Fruit fly (Drosophila melanogaster) whole organism, embryonic: ENCODE data around the gene CG5644.

Source experiments
- Aef1 ChIP-seq: fragments of 200-800 bp; sonication (Bioruptor generic); IDR thresholded peaks from 3 replicates; pipeline ENCODE4 v1.3.6; 2022; ENCODE audit warnings: missing biosample characterization, missing genetic modification characterization
- CG11456 ChIP-seq: fragments of 200-800 bp; sonication (Bioruptor generic); IDR thresholded peaks from 3 replicates; pipeline ENCODE4 v1.3.6; 2022; ENCODE audit warnings: missing biosample characterization, missing genetic modification characterization
- CG12155 ChIP-seq: fragments of 200-800 bp; sonication (Bioruptor generic); optimal IDR thresholded peaks from 3 replicates; lab custom pipeline; 2016; ENCODE audit warnings: missing biosample characterization, missing genetic modification characterization
- CG12942 ChIP-seq: fragments of 200-800 bp; sonication (Bioruptor generic); optimal IDR thresholded peaks from 3 replicates; lab custom pipeline; 2016; ENCODE audit warnings: missing biosample characterization, missing genetic modification characterization
- CG13424 ChIP-seq: fragments of 200-800 bp; sonication (Bioruptor generic); optimal IDR thresholded peaks from 2 replicates; lab custom pipeline; 2019; ENCODE audit warnings: missing biosample characterization, mild to moderate bottlenecking, missing genetic modification characterization, moderate library complexity
- CG13775 ChIP-seq: fragments of 200-800 bp; sonication (Bioruptor generic); optimal IDR thresholded peaks from 3 replicates; lab custom pipeline; 2017; ENCODE audit warnings: missing biosample characterization, mild to moderate bottlenecking, missing genetic modification characterization
- CG14050 ChIP-seq: fragments of 200-800 bp; sonication (Bioruptor generic); IDR thresholded peaks from 3 replicates; pipeline ENCODE4 v1.3.6; 2022; ENCODE audit warnings: missing biosample characterization, missing genetic modification characterization
- CG14441 ChIP-seq: fragments of 200-800 bp; sonication (Bioruptor generic); IDR thresholded peaks from 2 replicates; pipeline ENCODE4 v1.3.6; 2022; ENCODE audit warnings: missing biosample characterization, missing genetic modification characterization
- CG15073 ChIP-seq: fragments of 200-800 bp; sonication (Bioruptor generic); optimal IDR thresholded peaks from 2 replicates; lab custom pipeline; 2016; ENCODE audit warnings: missing biosample characterization, missing genetic modification characterization
- CG17359 ChIP-seq: fragments of 200-800 bp; sonication (Bioruptor generic); optimal IDR thresholded peaks from 3 replicates; lab custom pipeline; 2018; ENCODE audit warnings: missing biosample characterization, mild to moderate bottlenecking, missing genetic modification characterization, moderate library complexity
- CG1832 ChIP-seq: fragments of 200-800 bp; sonication (Bioruptor generic); optimal IDR thresholded peaks from 2 replicates; lab custom pipeline; 2017; ENCODE audit warnings: missing biosample characterization, mild to moderate bottlenecking, missing genetic modification characterization, inconsistent platforms
- CG2712 ChIP-seq: fragments of 200-800 bp; optimal IDR thresholded peaks from 3 replicates; lab custom pipeline; 2019; ENCODE audit warnings: missing biosample characterization, mild to moderate bottlenecking, missing genetic modification characterization, moderate library complexity
- CG31365 ChIP-seq: fragments of 200-800 bp; sonication (Bioruptor generic); optimal IDR thresholded peaks from 2 replicates; lab custom pipeline; 2018; ENCODE audit warnings: missing biosample characterization, mild to moderate bottlenecking, missing genetic modification characterization
- CG4360 ChIP-seq: fragments of 200-800 bp; sonication (Bioruptor generic); IDR thresholded peaks from 2 replicates; pipeline ENCODE4 v1.3.6; 2022; ENCODE audit warnings: missing biosample characterization, missing genetic modification characterization
- CG5953 ChIP-seq: fragments of 200-800 bp; sonication (Bioruptor generic); IDR thresholded peaks from 2 replicates; pipeline ENCODE4 v1.3.6; 2022; ENCODE audit warnings: missing biosample characterization, missing genetic modification characterization
- CG6791 ChIP-seq: fragments of 200-800 bp; sonication (Bioruptor generic); IDR thresholded peaks from 3 replicates; pipeline ENCODE4 v1.3.6; 2022; ENCODE audit warnings: missing biosample characterization, missing genetic modification characterization; ENCODE audit not compliant: partially characterized antibody
- CG7357 ChIP-seq: fragments of 200-800 bp; sonication (Bioruptor generic); IDR thresholded peaks from 3 replicates; pipeline ENCODE4 v1.3.6; 2022; ENCODE audit warnings: missing biosample characterization, missing genetic modification characterization
- CG7839 ChIP-seq: fragments of 200-800 bp; sonication (Bioruptor generic); optimal IDR thresholded peaks from 3 replicates; lab custom pipeline; 2018; ENCODE audit warnings: missing biosample characterization, mild to moderate bottlenecking, missing genetic modification characterization, moderate library complexity
- CG8359 ChIP-seq: fragments of 200-800 bp; sonication (Bioruptor generic); optimal IDR thresholded peaks from 2 replicates; lab custom pipeline; 2017; ENCODE audit warnings: missing biosample characterization, mild to moderate bottlenecking, missing genetic modification characterization, borderline replicate concordance
- CG8388 ChIP-seq: fragments of 200-800 bp; sonication (Bioruptor generic); optimal IDR thresholded peaks from 2 replicates; lab custom pipeline; 2019; ENCODE audit warnings: missing biosample characterization, mild to moderate bottlenecking, missing genetic modification characterization, moderate library complexity
- CG9215 ChIP-seq: fragments of 200-800 bp; sonication (Bioruptor generic); IDR thresholded peaks from 2 replicates; pipeline ENCODE4 v1.3.6; 2022; ENCODE audit warnings: missing biosample characterization, missing genetic modification characterization
- CG9817 ChIP-seq: fragments of 200-800 bp; sonication (Bioruptor generic); optimal IDR thresholded peaks from 2 replicates; lab custom pipeline; 2018; ENCODE audit warnings: missing biosample characterization, mild to moderate bottlenecking, missing genetic modification characterization, moderate library complexity
- CoRest ChIP-seq: fragments of 200-800 bp; sonication (Bioruptor generic); optimal IDR thresholded peaks from 3 replicates; lab custom pipeline; 2018; ENCODE audit warnings: missing biosample characterization, mild to moderate bottlenecking, missing genetic modification characterization, moderate library complexity
- Ets65A ChIP-seq: fragments of 200-800 bp; sonication (Bioruptor generic); peaks from one replicate; lab custom pipeline; 2016; ENCODE audit warnings: missing biosample characterization, missing genetic modification characterization
- Fer2 ChIP-seq: fragments of 200-800 bp; sonication (Bioruptor generic); optimal IDR thresholded peaks from 2 replicates; lab custom pipeline; 2018; ENCODE audit warnings: missing biosample characterization, mild to moderate bottlenecking, missing genetic modification characterization, moderate library complexity
- Hr3 ChIP-seq: fragments of 200-800 bp; sonication (Bioruptor generic); optimal IDR thresholded peaks from 3 replicates; lab custom pipeline; 2016; ENCODE audit warnings: missing biosample characterization, missing genetic modification characterization
- Hr78 ChIP-seq, 2 experiments: fragments of 200-800 bp in 1 of 2; fragments of >200 bp in 1 of 2; sonication (Bioruptor generic) in 1 of 2; optimal IDR thresholded peaks; 2 replicates each; lab custom pipeline; 2017 to 2019; ENCODE audit warnings: missing biosample characterization in 2 of 2, missing genetic modification characterization in 2 of 2, mild to moderate bottlenecking in 1 of 2, moderate library complexity in 1 of 2
- Hsf ChIP-seq: fragments of 200-800 bp; sonication (Bioruptor generic); optimal IDR thresholded peaks from 3 replicates; lab custom pipeline; 2016; ENCODE audit warnings: missing biosample characterization, missing genetic modification characterization
- MBD-R2 ChIP-seq: fragments of 200-800 bp; sonication (Bioruptor generic); IDR thresholded peaks from 2 replicates; pipeline ENCODE4 v1.3.6; 2022; ENCODE audit warnings: missing biosample characterization, missing genetic modification characterization
- Med ChIP-seq: fragments of 200-800 bp; sonication (Bioruptor generic); peaks from one replicate; lab custom pipeline; 2016; ENCODE audit warnings: missing biosample characterization, missing genetic modification characterization, mild to moderate bottlenecking, inconsistent platforms, moderate library complexity
- bsh ChIP-seq, 2 experiments: fragments of 200-800 bp; sonication (Bioruptor generic); optimal IDR thresholded peaks; 2 replicates each; lab custom pipeline; 2017 to 2018; ENCODE audit warnings: mild to moderate bottlenecking in 2 of 2, missing biosample characterization in 2 of 2, missing genetic modification characterization in 2 of 2, moderate library complexity in 1 of 2
- chm ChIP-seq: fragments of 200-800 bp; sonication (Bioruptor generic); IDR thresholded peaks from 2 replicates; pipeline ENCODE4 v1.3.6; 2022; ENCODE audit warnings: missing biosample characterization, missing genetic modification characterization
- dati ChIP-seq: fragments of 200-800 bp; sonication (Bioruptor generic); IDR thresholded peaks from 2 replicates; pipeline ENCODE4 v1.3.6; 2022; ENCODE audit warnings: missing biosample characterization, missing genetic modification characterization
- dysf ChIP-seq: fragments of 200-800 bp; sonication (Bioruptor generic); IDR thresholded peaks from 3 replicates; pipeline ENCODE4 v1.3.6; 2022; ENCODE audit warnings: missing biosample characterization, missing genetic modification characterization
- ems ChIP-seq: fragments of 200-800 bp; sonication (Bioruptor generic); optimal IDR thresholded peaks from 3 replicates; lab custom pipeline; 2016; ENCODE audit warnings: missing biosample characterization, missing genetic modification characterization
- ftz-f1 ChIP-seq: fragments of 200-800 bp; sonication (Bioruptor generic); optimal IDR thresholded peaks from 2 replicates; lab custom pipeline; 2016; ENCODE audit warnings: missing biosample characterization, missing genetic modification characterization
- gem ChIP-seq: fragments of 200-800 bp; sonication (Bioruptor generic); optimal IDR thresholded peaks from 2 replicates; lab custom pipeline; 2019; ENCODE audit warnings: missing biosample characterization, mild to moderate bottlenecking, missing genetic modification characterization, moderate library complexity
- hbn ChIP-seq: fragments of 200-800 bp; sonication (Bioruptor generic); IDR thresholded peaks from 2 replicates; pipeline ENCODE4 v1.3.6; 2022; ENCODE audit warnings: missing biosample characterization, missing genetic modification characterization; ENCODE audit not compliant: partially characterized antibody
- inv ChIP-seq: fragments of 200-800 bp; sonication (Bioruptor generic); IDR thresholded peaks from 2 replicates; pipeline ENCODE4 v1.3.6; 2022; ENCODE audit warnings: missing biosample characterization, missing genetic modification characterization; ENCODE audit not compliant: partially characterized antibody
- lola ChIP-seq, 3 experiments: fragments of >200 bp in 2 of 3; fragments of 200-800 bp in 1 of 3; sonication (Bioruptor generic) in 1 of 3; optimal IDR thresholded peaks; 2 replicates each; lab custom pipeline; 2017 to 2019; ENCODE audit warnings: missing biosample characterization in 3 of 3, missing genetic modification characterization in 3 of 3, mild to moderate bottlenecking in 1 of 3, moderate library complexity in 1 of 3
- nmo ChIP-seq: fragments of 200-800 bp; sonication (Bioruptor generic); optimal IDR thresholded peaks from 2 replicates; lab custom pipeline; 2018; ENCODE audit warnings: missing biosample characterization, mild to moderate bottlenecking, missing genetic modification characterization, moderate library complexity
- odd ChIP-seq: fragments of 200-800 bp; sonication (Bioruptor generic); optimal IDR thresholded peaks from 2 replicates; lab custom pipeline; 2017; ENCODE audit warnings: missing biosample characterization, mild to moderate bottlenecking, missing genetic modification characterization
- pita ChIP-seq: fragments of 200-800 bp; sonication (Bioruptor generic); optimal IDR thresholded peaks from 2 replicates; lab custom pipeline; 2017; ENCODE audit warnings: missing biosample characterization, mild to moderate bottlenecking, missing genetic modification characterization
- rib ChIP-seq: fragments of 200-800 bp; sonication (Bioruptor generic); IDR thresholded peaks from 2 replicates; pipeline ENCODE4 v1.3.6; 2022; ENCODE audit warnings: missing biosample characterization, missing genetic modification characterization
- row ChIP-seq: fragments of 200-800 bp; sonication (Bioruptor generic); IDR thresholded peaks from 3 replicates; pipeline ENCODE4 v1.3.6; 2022; ENCODE audit warnings: missing biosample characterization, missing genetic modification characterization
- run ChIP-seq: fragments of 200-800 bp; sonication (Bioruptor generic); optimal IDR thresholded peaks from 3 replicates; lab custom pipeline; 2018; ENCODE audit warnings: missing biosample characterization, mild to moderate bottlenecking, missing genetic modification characterization
- schlank ChIP-seq: fragments of 200-800 bp; sonication (Bioruptor generic); optimal IDR thresholded peaks from 2 replicates; lab custom pipeline; 2018; ENCODE audit warnings: missing biosample characterization, mild to moderate bottlenecking, missing genetic modification characterization
- sens ChIP-seq: fragments of 200-800 bp; sonication (Bioruptor generic); peaks from one replicate; lab custom pipeline; 2016; ENCODE audit warnings: missing biosample characterization, missing genetic modification characterization
- sisA ChIP-seq: fragments of 200-800 bp; sonication (Bioruptor generic); IDR thresholded peaks from 2 replicates; pipeline ENCODE4 v1.3.6; 2022; ENCODE audit warnings: missing biosample characterization, missing genetic modification characterization
- ssp ChIP-seq: fragments of 200-800 bp; sonication (Bioruptor generic); IDR thresholded peaks from 2 replicates; pipeline ENCODE4 v1.3.6; 2022; ENCODE audit warnings: missing biosample characterization, missing genetic modification characterization
- yki ChIP-seq: fragments of >200 bp; optimal IDR thresholded peaks from 3 replicates; lab custom pipeline; 2018

CG5644 gene

DNA sequence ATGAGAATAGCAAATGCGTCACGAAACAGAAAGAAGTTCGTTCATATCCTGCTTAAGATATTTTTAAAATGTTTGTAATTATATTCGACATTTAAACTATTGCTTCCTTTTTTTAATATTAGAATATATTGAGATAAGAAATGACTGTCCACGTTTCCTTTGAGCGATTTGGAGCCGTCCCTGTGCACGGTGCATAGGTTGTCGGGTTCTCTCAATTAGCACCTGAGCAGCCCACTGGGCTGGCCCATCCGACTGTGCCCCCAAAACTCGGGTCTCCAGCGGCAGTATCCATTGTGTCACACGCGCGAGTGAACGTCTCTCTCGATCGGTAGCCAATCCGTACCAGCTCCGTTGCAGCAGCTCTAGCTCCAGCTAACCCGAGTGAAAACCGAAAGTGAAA lies 21.1 kb downstream of the CG5644 start, which contains the start of gene CG13313:
TSS of gene CG13313 (plus strand) at position 301 of the 400 bp plus-strand sequence.
- TF ChIP-seq CG1832 (GFP tag; lab: Kevin White, UChicago) (no peak), Ets65A (GFP tag; lab: Kevin White, UChicago) (no peak), gem (tag; lab: Kevin White, UChicago) (no peak), hbn (GFP tag; lab: Robert Waterston, UW) (no peak), dysf (GFP tag; lab: Robert Waterston, UW) (peak; percentile 7; the same call in 1 of the 3 replicates), row (GFP tag; lab: Robert Waterston, UW) (peak; percentile 49), CG11456 (GFP tag; lab: Robert Waterston, UW) (no peak), ftz-f1 (no peak), CG15073 (GFP tag; lab: Kevin White, UChicago) (no peak), rib (GFP tag; lab: Robert Waterston, UW) (no peak), sisA (GFP tag; lab: Robert Waterston, UW) (peak; percentile 23; the same call in 1 of the 2 replicates), CG9817 (tag; lab: Kevin White, UChicago) (peak; percentile 7), yki (no peak), Fer2 (tag; lab: Kevin White, UChicago) (no peak), Hr78 (GFP tag; optimal IDR thresholded peaks at IDR 0.05; lab: Kevin White, UChicago) (peak in 1 of 2 experiments; percentile 5), CG4360 (GFP tag; lab: Robert Waterston, UW) (no peak), Hr3 (GFP tag; lab: Kevin White, UChicago) (no peak), pita (GFP tag; lab: Kevin White, UChicago) (no peak), CG7839 (tag; lab: Kevin White, UChicago) (no peak), CG12942 (GFP tag; lab: Kevin White, UChicago) (no peak), inv (GFP tag; lab: Robert Waterston, UW) (no peak), CG2712 (tag; lab: Kevin White, UChicago) (peak; percentile 27), CG14050 (GFP tag; lab: Robert Waterston, UW) (no peak), CG8359 (GFP tag; lab: Kevin White, UChicago) (no peak), chm (no peak), CG14441 (GFP tag; lab: Robert Waterston, UW) (no peak), run (tag; lab: Kevin White, UChicago) (no peak), CG31365 (no peak), CG6791 (GFP tag; lab: Robert Waterston, UW) (peak; percentile 26; the same call in 1 of the 3 replicates), sens (peak; percentile 69), Aef1 (no peak), CG12155 (GFP tag; lab: Kevin White, UChicago) (no peak), CG13424 (peak; percentile 18), CG8388 (GFP tag; lab: Kevin White, UChicago) (no peak), MBD-R2 (GFP tag; lab: Robert Waterston, UW) (no peak), bsh (GFP tag; optimal IDR thresholded peaks at IDR 0.05; lab: Kevin White, UChicago) (peak in 1 of 2 experiments; percentile 8), dati (GFP tag; lab: Robert Waterston, UW) (no peak), Med (GFP tag; lab: Kevin White, UChicago) (peak; percentile 28), CoRest (tag; lab: Kevin White, UChicago) (peak; percentile 18), CG5953 (GFP tag; lab: Robert Waterston, UW) (no peak), lola (GFP tag; optimal IDR thresholded peaks at IDR 0.05; lab: Kevin White, UChicago) (no peak), CG13775 (GFP tag; lab: Kevin White, UChicago) (no peak), nmo (GFP tag; lab: Kevin White, UChicago) (peak; percentile 13), schlank (tag; lab: Kevin White, UChicago) (no peak), ssp (GFP tag; lab: Robert Waterston, UW) (no peak), Hsf (GFP tag; lab: Kevin White, UChicago) (no peak), CG7357 (no peak), ems (no peak), CG17359 (tag; lab: Kevin White, UChicago) (no peak), odd (GFP tag; lab: Kevin White, UChicago) (no peak), CG9215 (0 out of 2 replicates have a peak, but pooled peaks have one; percentile 14)
